Worm (Caenorhabditis elegans) whole organism, L4/young adult: ENCODE measurements around the gene Y52E8A.2.

Source experiments
- W03F9.2 ChIP-seq: fragments of 150-350 bp; optimal IDR thresholded peaks from 2 replicates; lab custom pipeline; 2014; ENCODE audit warnings: missing biosample characterization, missing genetic modification characterization
- dao-5 ChIP-seq: sonication (generic microtip); optimal IDR thresholded peaks from 2 replicates; lab custom pipeline; 2016; ENCODE audit warnings: missing genotype, missing genetic modification characterization, moderate library complexity, missing compliant biosample characterization
- him-1 ChIP-seq: sonication (generic microtip); optimal IDR thresholded peaks from 2 replicates; lab custom pipeline; 2016; ENCODE audit warnings: missing genotype, missing genetic modification reagents, missing genetic modification characterization, missing compliant biosample characterization

Gene Y52E8A.2

DNA sequence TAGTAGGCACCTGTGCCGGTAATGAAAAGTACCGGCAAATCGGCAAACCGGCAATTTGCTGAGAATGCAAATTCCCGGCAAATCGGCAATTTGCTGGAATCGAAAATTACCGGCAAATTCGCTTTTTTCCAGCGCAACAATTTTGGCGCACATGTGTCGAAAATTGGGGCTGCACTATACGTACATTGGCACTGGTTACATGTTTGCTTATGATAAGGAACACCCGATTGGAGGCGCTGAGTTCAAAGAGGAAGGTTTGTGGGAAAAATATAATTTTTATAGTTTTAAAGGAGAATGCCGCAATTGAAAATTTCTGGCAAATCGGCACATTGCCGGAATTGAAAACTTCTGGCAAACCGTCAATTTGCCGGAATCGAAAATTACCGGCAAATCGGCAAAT, 23.4 kb upstream of the Y52E8A.2 start:
- TF ChIP-seq dao-5: no peak
- TF ChIP-seq W03F9.2 (tag; lab: Kevin White, UChicago): no peak
- TF ChIP-seq him-1 (tag; lab: Kevin White, UChicago): no peak

DNA sequence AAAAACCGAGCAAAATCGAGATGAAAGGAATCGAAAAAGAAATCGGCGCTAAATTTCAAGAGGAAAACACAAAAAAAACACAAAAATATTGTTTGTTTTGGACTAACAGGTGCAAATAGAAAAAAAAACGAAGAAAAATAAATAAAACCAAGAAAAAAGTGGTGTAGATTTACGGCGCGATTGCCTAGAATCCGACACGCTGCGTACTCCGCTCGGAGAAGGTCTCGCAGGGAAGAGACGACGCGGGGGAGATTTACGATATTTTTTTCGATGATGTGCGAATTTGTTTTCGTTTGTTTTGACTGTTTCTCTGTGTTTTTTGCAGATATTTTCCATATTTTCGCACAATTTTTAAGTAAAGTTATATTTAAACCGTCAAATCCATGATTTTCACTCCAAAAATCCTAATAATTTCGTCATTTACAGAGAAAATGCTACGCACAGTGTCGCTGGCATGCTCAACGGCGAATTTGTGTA, 21.4 kb upstream of the Y52E8A.2 start, which contains the start of gene sco-1:
TSS of gene sco-1 (plus strand) at position 427 of the 477 bp plus-strand sequence.
- TF ChIP-seq him-1 (tag; lab: Kevin White, UChicago): peak; percentile 92
- TF ChIP-seq dao-5: no peak
- TF ChIP-seq W03F9.2 (tag; lab: Kevin White, UChicago): peak; percentile 95

DNA sequence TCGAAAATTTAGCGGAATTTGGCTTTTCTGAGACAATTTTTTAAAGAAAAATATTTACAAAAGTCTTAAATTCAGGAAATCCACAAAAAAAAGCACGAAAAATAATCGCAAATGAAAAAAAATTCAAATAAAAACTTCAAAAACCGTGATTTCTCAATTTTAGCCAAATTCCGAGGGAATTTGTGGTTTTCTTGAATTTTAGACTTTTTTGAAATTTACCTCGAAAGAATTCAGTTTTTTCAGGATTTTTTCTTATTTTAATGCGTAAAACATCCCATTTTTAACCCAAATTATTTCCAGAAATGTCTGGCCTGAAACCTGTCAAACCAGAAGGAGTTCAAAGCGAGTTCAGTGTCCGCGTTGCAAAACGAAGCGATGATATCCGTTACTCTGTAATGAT, 19.3 kb upstream of the Y52E8A.2 start, which contains the start of gene gtf-2F1:
TSS of gene gtf-2F1 (plus strand) at position 301 of the 400 bp plus-strand sequence.
- TF ChIP-seq him-1 (tag; lab: Kevin White, UChicago) (no peak), dao-5 (no peak), W03F9.2 (tag; lab: Kevin White, UChicago) (no peak)

DNA sequence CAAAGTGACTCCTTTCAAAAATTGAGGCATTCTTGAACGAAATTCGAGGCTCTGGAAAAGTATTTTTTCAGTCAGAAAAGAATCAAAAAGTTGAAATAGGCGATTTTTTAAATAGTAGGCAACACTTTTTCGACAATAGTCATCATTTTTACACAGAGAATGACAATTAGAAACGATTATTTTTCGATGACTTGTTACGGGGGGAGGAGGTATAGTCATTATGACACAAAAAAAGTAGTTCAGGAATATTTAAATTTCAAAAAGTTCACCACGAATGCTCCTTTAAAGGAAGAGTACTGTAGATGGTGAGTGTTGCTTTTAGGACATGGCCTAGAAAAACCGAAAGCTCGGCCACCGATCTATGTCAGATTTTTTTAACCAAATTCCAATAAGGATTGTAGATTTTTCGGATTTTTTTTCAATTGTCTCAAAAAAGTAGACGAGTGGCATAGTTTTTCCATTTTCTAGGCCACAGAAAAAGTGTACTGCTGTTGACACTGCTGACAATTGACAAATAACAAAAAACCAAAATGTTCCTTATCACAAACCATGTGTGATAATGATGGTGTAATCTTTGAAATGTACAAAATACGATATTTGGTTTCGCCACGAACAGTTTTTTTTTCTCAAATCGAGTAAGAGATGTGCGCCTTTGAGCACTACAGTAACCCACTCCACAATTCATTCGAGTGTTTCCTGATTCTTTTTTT, 13.6 kb upstream of the Y52E8A.2 start, which contains the start of gene Y52E8A.3:
TSS of gene Y52E8A.3 (minus strand) at position 51 of the 710 bp plus-strand sequence.
- no peak for TF ChIP-seq W03F9.2 (tag; lab: Kevin White, UChicago)
- TF ChIP-seq him-1 (tag; lab: Kevin White, UChicago): no peak
- TF ChIP-seq dao-5: no peak

DNA sequence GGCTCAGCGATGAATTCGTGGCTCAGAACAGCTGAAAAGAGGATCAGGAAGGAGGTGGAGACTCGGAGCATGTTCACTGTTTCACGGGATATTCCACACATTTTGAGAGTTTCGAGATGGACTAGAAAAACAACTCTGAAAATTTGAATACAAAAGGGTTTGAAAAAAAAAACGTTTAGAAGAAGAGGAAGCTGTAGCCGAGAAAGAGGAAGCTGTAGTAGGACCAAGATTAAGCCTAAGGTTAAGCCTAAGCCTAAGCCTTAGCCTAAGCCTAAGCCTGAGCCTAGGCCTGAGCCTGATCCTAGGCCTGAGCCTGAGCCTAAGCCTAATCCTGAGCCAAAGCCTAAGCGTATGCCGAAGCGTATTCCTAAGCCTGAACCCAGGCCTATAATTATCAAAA, 8.5 kb upstream of the Y52E8A.2 start, which contains the start of gene plep-1:
TSS of gene plep-1 (minus strand) at position 101 of the 400 bp plus-strand sequence.
- TF ChIP-seq dao-5 (no peak), him-1 (tag; lab: Kevin White, UChicago) (no peak), W03F9.2 (tag; lab: Kevin White, UChicago) (no peak)

DNA sequence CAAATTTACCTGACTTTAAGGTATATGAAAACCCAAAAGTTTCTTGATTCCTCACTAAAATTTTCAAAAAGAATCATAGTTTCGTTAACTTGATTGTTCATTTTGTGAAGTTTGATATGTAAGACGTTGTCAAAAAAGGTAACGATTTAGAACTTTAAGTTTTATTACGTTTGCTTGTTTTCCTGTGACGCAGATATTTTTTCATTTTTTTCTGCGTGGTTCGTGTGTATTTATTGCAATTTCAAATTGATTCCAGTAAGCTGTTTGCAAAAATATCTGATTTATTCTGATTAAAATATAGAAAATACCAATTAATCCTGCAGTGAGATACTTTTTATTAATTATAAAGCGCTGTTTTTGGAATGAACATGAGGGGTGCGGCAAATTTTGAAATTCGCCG, 4.6 kb upstream of the Y52E8A.2 start, which contains the start of gene srw-40:
TSS of gene srw-40 (minus strand) at position 101 of the 400 bp plus-strand sequence.
- no peak for TF ChIP-seq dao-5
- TF ChIP-seq W03F9.2 (tag; lab: Kevin White, UChicago): no peak
- TF ChIP-seq him-1 (tag; lab: Kevin White, UChicago): no peak

DNA sequence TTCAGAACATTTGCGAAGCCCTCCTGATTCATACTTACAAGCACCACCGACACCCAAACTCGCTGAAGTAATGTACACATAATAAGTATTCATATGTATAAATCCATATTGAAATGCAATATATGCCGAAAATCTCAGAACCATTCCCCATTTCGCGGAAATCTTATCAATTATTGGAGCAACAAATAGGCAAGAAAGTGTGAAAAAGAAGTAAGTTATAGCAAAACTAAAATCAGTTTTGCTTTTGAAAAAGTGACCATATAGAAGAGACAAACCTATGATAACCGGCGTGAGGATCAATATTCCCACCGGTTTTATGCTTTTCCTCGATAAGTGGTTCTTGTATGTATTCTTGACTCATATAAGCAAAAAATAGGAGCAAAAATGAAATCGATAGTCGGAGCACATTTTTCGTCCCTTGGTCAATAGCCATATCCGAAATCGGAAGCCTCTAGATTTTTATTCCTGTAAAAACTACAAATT, 1.1 kb upstream of the Y52E8A.2 start, which contains the start of gene Y52E8A.6:
TSS of gene Y52E8A.6 (minus strand) at position 433 of the 483 bp plus-strand sequence.
- TF ChIP-seq him-1 (tag; lab: Kevin White, UChicago) (no peak), W03F9.2 (tag; lab: Kevin White, UChicago) (no peak), dao-5 (no peak)

DNA sequence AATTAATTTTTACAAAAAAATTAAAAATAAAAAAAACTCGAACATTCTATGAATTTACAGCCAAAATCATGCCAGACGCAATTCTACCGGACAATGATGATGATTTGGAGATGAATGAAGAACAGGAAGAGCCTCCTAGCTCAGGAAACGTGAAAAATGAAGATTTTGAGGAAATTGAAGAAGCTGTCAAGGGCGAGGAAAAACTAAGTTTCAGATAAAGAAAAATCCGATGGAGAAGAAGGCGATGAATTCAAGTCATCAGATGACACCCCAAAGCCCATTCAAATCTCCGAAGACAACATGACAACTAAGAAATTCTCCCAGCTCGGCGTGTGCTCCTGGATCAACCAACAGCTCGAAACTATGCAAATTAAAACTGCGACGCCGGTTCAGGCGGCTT, 1.1 kb downstream of the Y52E8A.2 start, which contains the start of gene Y52E8A.1:
TSS of gene Y52E8A.1 (plus strand) at position 301 of the 400 bp plus-strand sequence.
- TF ChIP-seq dao-5 (no peak), him-1 (tag; lab: Kevin White, UChicago) (no peak), W03F9.2 (tag; lab: Kevin White, UChicago) (no peak)

DNA sequence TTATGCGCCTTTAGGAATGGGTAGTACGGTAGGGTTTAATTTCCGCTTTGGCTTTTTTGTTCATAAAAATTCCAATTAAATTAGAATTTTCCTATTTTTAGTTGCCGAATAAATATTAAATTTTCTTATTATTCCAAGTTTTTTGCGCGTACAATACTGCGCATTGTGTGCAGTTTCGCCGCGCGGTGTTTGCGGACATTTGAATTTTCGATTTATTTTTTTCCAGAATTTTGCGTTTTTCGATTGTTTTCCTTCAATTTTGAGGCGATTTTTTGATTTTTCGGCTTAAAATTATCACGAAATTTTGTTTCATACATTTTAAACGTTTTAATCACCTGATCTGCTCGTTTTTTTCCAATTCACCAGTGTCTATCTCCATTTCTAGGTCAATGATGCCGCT, 2.2 kb downstream of the Y52E8A.2 start, which contains the start of gene H20J04.6:
TSS of gene H20J04.6 (plus strand) at position 386 of the 400 bp plus-strand sequence.
- TF ChIP-seq him-1 (tag; lab: Kevin White, UChicago) (no peak), dao-5 (no peak)

DNA sequence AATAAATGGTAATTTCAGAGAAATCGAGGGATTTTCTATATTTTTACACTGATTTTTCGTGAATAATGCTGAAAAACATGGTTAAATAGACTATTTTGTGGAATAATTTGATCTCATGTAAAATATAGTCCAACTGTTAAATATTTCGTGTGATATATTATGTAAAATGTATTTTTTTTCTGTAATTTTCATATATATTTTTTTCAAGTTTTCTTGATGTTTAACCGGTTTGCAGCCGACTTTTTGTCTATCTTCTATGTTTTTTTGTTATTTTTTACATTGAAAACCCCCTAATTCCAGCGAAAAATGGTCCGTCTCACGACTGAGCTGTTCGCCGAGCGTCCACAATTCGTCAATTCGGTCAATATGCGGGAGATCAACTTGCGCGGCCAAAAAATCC, 3.4 kb downstream of the Y52E8A.2 start, which contains the start of gene mog-2:
TSS of gene mog-2 (plus strand) at position 301 of the 400 bp plus-strand sequence.
- no peak for TF ChIP-seq him-1 (tag; lab: Kevin White, UChicago)
- TF ChIP-seq dao-5: no peak
- no peak for TF ChIP-seq W03F9.2 (tag; lab: Kevin White, UChicago)

DNA sequence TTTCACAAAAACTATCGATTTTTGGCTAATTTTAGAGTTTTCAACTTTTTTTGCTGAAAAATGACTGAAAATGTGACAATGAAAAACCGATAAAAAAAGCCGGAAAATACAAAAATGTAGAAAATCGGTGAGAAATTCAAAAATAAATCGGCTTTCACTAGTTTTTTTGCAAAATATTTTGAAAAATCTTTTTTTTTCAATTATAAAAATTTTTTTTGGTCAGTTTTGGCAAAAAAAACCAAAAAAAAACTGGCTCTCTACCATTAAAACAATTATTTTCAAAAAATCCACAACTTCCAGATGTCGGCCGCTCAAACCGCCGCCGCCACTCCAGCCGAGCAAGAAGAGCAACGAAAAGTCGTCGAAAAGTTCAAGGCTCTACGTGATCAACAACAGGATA, 5.8 kb downstream of the Y52E8A.2 start, which contains the start of gene pfd-2:
TSS of gene pfd-2 (plus strand) at position 301 of the 400 bp plus-strand sequence.
- TF ChIP-seq dao-5 (no peak), W03F9.2 (tag; lab: Kevin White, UChicago) (no peak), him-1 (tag; lab: Kevin White, UChicago) (no peak)

DNA sequence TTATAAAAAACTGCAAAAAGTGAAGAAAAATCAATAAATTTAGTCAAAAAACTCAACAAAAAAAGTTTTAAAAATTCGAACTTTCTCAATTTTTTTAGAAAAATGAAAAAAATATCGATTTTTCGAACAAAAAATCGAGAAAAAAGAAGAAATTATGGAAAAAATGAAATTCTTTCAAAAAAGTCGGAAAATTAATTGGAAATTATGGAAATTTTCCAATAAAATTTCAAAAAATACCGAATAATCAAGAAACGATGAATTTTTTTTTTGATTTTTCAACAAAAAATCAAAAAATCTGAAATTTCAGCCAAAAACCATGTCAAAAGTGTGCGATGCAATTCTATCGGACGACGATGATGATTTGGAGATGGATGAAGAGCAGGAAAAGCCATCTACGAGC, 8.1 kb downstream of the Y52E8A.2 start, which contains the start of gene H20J04.4:
TSS of gene H20J04.4 (plus strand) at position 301 of the 400 bp plus-strand sequence.
- TF ChIP-seq W03F9.2 (tag; lab: Kevin White, UChicago) (no peak), dao-5 (no peak), him-1 (tag; lab: Kevin White, UChicago) (no peak)

DNA sequence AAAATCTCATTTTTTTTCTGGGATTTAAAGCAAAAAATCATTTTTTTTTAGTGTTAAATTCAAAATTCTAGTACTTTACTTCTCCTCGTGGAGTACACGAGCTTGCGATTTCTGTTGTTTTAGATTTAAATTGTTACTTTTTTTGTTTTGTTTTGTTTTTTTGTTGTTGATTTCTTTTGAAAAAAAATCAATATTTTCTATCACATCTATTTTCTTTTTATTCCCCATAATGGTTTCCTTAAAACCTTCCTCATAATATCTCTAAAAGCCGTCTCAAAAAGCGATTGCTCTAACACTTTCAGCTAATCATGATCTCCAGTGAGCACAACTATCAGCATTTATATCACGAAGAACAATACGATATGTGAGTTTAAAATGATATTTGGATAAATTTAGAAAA, 13.8 kb downstream of the Y52E8A.2 start, which contains the start of gene madf-3:
TSS of gene madf-3 (plus strand) at position 301 of the 400 bp plus-strand sequence.
- TF ChIP-seq him-1 (tag; lab: Kevin White, UChicago) (no peak), W03F9.2 (tag; lab: Kevin White, UChicago) (no peak), dao-5 (no peak)
